Fruit fly (Drosophila melanogaster): ENCODE results near the gene aspr.
"Not testable (repeated sequence)": the region's sequence is repeated elsewhere in the genome, so short reads cannot be mapped to it uniquely, and the experiment has no call there.

aspr gene

dm6 chrX:20186387-20186786, 38.5 kb downstream of the aspr start, which contains the start of gene Sdic2:
TSS of gene Sdic2 (minus strand) at chrX:20186487.
- TF ChIP-seq topi, OdsH, CG34406 (GFP tag; optimal IDR thresholded peaks at IDR 0.05): not testable (repeated sequence)

- TF ChIP-seq CG34406, Hr39, CG11902 (GFP tag; optimal IDR thresholded peaks at IDR 0.05): not testable (repeated sequence)
Observed at dm6 chrX:20194127-20194526, 46.2 kb downstream of the aspr start, which contains the start of gene Sdic3. TSS of gene Sdic3 (minus strand) at chrX:20194227.

dm6 chrX:20201833-20202232, 53.9 kb downstream of the aspr start, which contains the start of gene SdicA:
TSS of gene SdicA (minus strand) at chrX:20201933.
- not testable (repeated sequence) for TF ChIP-seq CG9139, dac, cyc (GFP tag; optimal IDR thresholded peaks at IDR 0.05)
